Fruit fly (Drosophila melanogaster) whole organism, pupa: ENCODE results near the gene MED17.

Source experiments
- CG10348 ChIP-seq: fragments of 200-800 bp; sonication (Bioruptor generic); IDR thresholded peaks from 2 replicates; pipeline ENCODE4 v1.3.6; 2022; ENCODE audit warnings: missing biosample characterization, missing genetic modification characterization
- CG12605 ChIP-seq: fragments of 200-800 bp; sonication (Bioruptor generic); IDR thresholded peaks from 2 replicates; pipeline ENCODE4 v1.3.6; 2022; ENCODE audit warnings: missing biosample characterization, missing genetic modification characterization
- CG13204 ChIP-seq: fragments of 200-800 bp; sonication (Bioruptor generic); optimal IDR thresholded peaks from 2 replicates; lab custom pipeline; 2018; ENCODE audit warnings: missing biosample characterization, mild to moderate bottlenecking, missing genetic modification characterization, moderate library complexity
- CG14655 ChIP-seq: fragments of 200-800 bp; sonication (Bioruptor generic); optimal IDR thresholded peaks from 3 replicates; lab custom pipeline; 2017; ENCODE audit warnings: mild to moderate bottlenecking, missing biosample characterization, missing genetic modification reagents, missing genetic modification characterization
- CG15710 ChIP-seq: fragments of 200-800 bp; sonication (Bioruptor generic); optimal IDR thresholded peaks from 2 replicates; lab custom pipeline; 2018; ENCODE audit warnings: missing biosample characterization, mild to moderate bottlenecking, missing genetic modification characterization, moderate library complexity
- CG17806 ChIP-seq: fragments of 200-800 bp; sonication (Bioruptor generic); optimal IDR thresholded peaks from 2 replicates; lab custom pipeline; 2018; ENCODE audit warnings: missing biosample characterization, mild to moderate bottlenecking, missing genetic modification characterization, moderate library complexity
- CG32121 ChIP-seq: fragments of 200-800 bp; sonication (Bioruptor generic); IDR thresholded peaks from 2 replicates; pipeline ENCODE4 v1.3.6; 2022; ENCODE audit warnings: missing biosample characterization, missing genetic modification characterization
- CG34367 ChIP-seq: fragments of 200-800 bp; sonication (Bioruptor generic); optimal IDR thresholded peaks from 2 replicates; lab custom pipeline; 2018; ENCODE audit warnings: missing biosample characterization, mild to moderate bottlenecking, missing genetic modification characterization
- CG4496 ChIP-seq: fragments of 200-800 bp; sonication (Bioruptor generic); IDR thresholded peaks from 3 replicates; pipeline ENCODE4 v1.3.6; 2022; ENCODE audit warnings: missing biosample characterization, missing genetic modification characterization
- CG8159 ChIP-seq: fragments of 200-800 bp; sonication (Bioruptor generic); optimal IDR thresholded peaks from 3 replicates; lab custom pipeline; 2018; ENCODE audit warnings: missing biosample characterization, mild to moderate bottlenecking, missing genetic modification characterization, moderate library complexity
- CG8301 ChIP-seq: fragments of 200-800 bp; sonication (Bioruptor generic); optimal IDR thresholded peaks from 2 replicates; lab custom pipeline; 2018; ENCODE audit warnings: missing biosample characterization, mild to moderate bottlenecking, missing genetic modification characterization
- CG9948 ChIP-seq: fragments of 200-800 bp; sonication (Bioruptor generic); optimal IDR thresholded peaks from 2 replicates; lab custom pipeline; 2018; ENCODE audit warnings: missing biosample characterization, mild to moderate bottlenecking, missing genetic modification characterization, moderate library complexity
- D1 ChIP-seq: fragments of 200-800 bp; sonication (Bioruptor generic); optimal IDR thresholded peaks from 2 replicates; lab custom pipeline; 2018; ENCODE audit warnings: missing biosample characterization, mild to moderate bottlenecking, missing genetic modification characterization, moderate library complexity
- EcR ChIP-seq: fragments of 200-800 bp; sonication (Bioruptor generic); optimal IDR thresholded peaks from 3 replicates; lab custom pipeline; 2019; ENCODE audit warnings: missing biosample characterization, missing genetic modification characterization, mild to moderate bottlenecking, moderate library complexity, missing genetic modification reagents
- Ets98B ChIP-seq: fragments of 200-800 bp; sonication (Bioruptor generic); IDR thresholded peaks from 2 replicates; pipeline ENCODE4 v1.3.6; 2022; ENCODE audit warnings: missing biosample characterization, missing genetic modification characterization
- Pif1A ChIP-seq: fragments of 200-800 bp; sonication (Bioruptor generic); optimal IDR thresholded peaks from 3 replicates; lab custom pipeline; 2016; ENCODE audit warnings: missing biosample characterization, missing genetic modification characterization
- Pif1B ChIP-seq: fragments of 200-800 bp; sonication (Bioruptor generic); optimal IDR thresholded peaks from 3 replicates; lab custom pipeline; 2016; ENCODE audit warnings: missing biosample characterization, missing genetic modification characterization
- Snoo ChIP-seq: fragments of 200-800 bp; sonication (Bioruptor generic); optimal IDR thresholded peaks from 3 replicates; lab custom pipeline; 2017; ENCODE audit warnings: missing biosample characterization, mild to moderate bottlenecking, missing genetic modification characterization, inconsistent platforms
- fd96Ca ChIP-seq: fragments of 200-800 bp; sonication (Bioruptor generic); IDR thresholded peaks from 3 replicates; pipeline ENCODE4 v1.3.6; 2022; ENCODE audit warnings: missing biosample characterization, missing genetic modification characterization
- gl ChIP-seq: fragments of 200-800 bp; sonication (Bioruptor generic); optimal IDR thresholded peaks from 2 replicates; lab custom pipeline; 2018; ENCODE audit warnings: missing biosample characterization, mild to moderate bottlenecking, missing genetic modification characterization
- rn ChIP-seq: fragments of 200-800 bp; sonication (Bioruptor generic); IDR thresholded peaks from 2 replicates; pipeline ENCODE4 v1.3.6; 2022; ENCODE audit warnings: missing biosample characterization, missing genetic modification characterization

MED17 gene

DNA sequence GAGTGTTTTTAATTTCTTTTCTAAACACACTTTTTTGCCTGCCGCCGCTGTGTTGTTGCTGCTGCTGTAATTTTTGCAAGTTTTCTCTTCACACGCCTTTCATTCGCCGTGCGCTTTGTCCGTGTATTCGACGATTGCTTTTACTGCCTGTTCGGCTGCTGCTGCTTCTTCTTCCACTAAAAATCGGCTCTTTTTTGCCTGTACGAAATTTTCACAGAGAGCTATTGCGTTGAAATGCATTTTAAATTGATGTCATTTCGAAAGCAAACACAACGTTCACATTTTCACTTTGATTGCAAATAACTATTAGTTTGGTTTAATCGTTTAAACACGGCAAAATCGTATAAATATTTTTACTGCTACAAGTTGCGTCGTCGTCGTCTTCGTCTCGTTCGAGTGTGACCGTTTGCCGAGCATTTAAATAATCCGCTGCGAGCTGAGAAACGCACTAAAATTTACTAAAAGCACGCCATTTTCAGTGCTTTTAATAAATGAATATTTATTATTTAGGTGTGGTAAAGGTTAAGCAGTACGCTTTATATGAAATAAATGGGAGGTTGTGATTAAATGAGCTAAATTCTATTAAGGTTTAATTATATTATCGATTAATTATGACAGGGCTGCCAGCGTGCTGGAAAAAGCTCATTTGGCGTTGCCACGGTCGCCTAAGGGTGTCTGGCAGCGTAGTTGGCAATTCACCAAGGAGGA lies 10.5 kb downstream of the MED17 start, which contains the start of the genes Ssdp and CG7985:
TSS of gene Ssdp (minus strand) at position 419 of the 708 bp plus-strand sequence.
TSS of gene CG7985 (plus strand) at position 681 of the 708 bp plus-strand sequence.
- no peak for TF ChIP-seq EcR (GFP tag; lab: Kevin White, UChicago)
- no peak for TF ChIP-seq CG8301 (tag; lab: Kevin White, UChicago)
- no peak for TF ChIP-seq rn (GFP tag; lab: Robert Waterston, UW)
- no peak for TF ChIP-seq CG14655 (GFP tag; lab: Kevin White, UChicago)
- TF ChIP-seq fd96Ca (GFP tag; lab: Robert Waterston, UW) = no peak

DNA sequence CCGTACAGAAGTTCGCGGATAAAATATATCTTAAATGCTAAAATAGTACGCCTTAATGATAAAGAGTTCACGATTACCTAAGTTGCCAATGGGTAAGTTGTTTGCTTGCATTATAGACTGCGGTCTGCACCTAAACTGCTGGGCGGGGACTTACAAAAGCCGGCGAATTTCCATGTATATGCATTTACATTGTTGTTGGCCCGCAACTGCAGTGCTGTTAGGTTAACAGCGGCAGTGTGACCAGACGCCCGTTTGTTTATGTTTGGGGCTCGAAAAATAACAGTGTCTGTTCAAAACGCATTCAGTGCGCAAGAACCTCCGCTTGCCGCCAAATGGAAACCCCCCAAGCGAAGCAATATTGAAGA lies 11.0 kb downstream of the MED17 start:
- TF ChIP-seq CG34367 (tag; lab: Kevin White, UChicago) (no peak), CG13204 (GFP tag; lab: Kevin White, UChicago) (no peak), rn (GFP tag; lab: Robert Waterston, UW) (no peak)

DNA sequence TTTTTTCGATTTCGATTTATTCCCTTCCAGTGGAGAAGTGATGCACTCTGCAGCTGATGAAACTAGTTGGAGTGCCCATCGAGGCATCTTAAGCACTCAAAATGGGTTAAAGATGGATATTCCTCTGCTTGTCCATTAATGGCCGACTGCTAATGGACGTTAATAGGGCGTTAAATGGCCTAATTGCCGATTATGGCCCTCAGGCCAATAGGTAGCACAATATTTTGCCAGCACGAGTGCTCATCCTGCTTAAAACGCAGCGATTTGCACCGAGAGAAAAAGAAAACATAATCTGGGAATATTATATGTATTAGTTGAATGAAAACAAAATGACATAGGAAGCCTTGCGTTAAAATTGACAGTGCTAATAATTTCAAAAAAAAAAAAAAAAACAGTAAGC lies 19.6 kb downstream of the MED17 start, which contains the start of gene CG44158:
TSS of gene CG44158 (plus strand) at position 301 of the 400 bp plus-strand sequence.
- no peak for TF ChIP-seq CG4496 (GFP tag; lab: Robert Waterston, UW)
- no peak for TF ChIP-seq D1 (tag; lab: Kevin White, UChicago)
- no peak for TF ChIP-seq fd96Ca (GFP tag; lab: Robert Waterston, UW)
- no peak for TF ChIP-seq gl (tag; lab: Kevin White, UChicago)
- no peak for TF ChIP-seq CG8301 (tag; lab: Kevin White, UChicago)
- TF ChIP-seq CG8159 (tag; lab: Kevin White, UChicago) = no peak
- TF ChIP-seq CG34367 (tag; lab: Kevin White, UChicago) = no peak
- no peak for TF ChIP-seq CG17806 (tag; lab: Kevin White, UChicago)
- TF ChIP-seq CG10348 (GFP tag; lab: Robert Waterston, UW) = no peak
- TF ChIP-seq CG9948 = no peak
- TF ChIP-seq CG12605 (GFP tag; lab: Robert Waterston, UW) = no peak
- TF ChIP-seq Pif1B (GFP tag; lab: Kevin White, UChicago) = no peak
- TF ChIP-seq CG13204 (GFP tag; lab: Kevin White, UChicago) = no peak
- TF ChIP-seq Pif1A (GFP tag; lab: Kevin White, UChicago) = no peak
- TF ChIP-seq CG32121 (GFP tag; lab: Robert Waterston, UW) = no peak
- TF ChIP-seq Snoo (tag; lab: Kevin White, UChicago) = no peak
- TF ChIP-seq CG14655 (GFP tag; lab: Kevin White, UChicago) = no peak
- TF ChIP-seq rn (GFP tag; lab: Robert Waterston, UW) = no peak
- TF ChIP-seq Ets98B (GFP tag; lab: Robert Waterston, UW) = no peak
- no peak for TF ChIP-seq CG15710

DNA sequence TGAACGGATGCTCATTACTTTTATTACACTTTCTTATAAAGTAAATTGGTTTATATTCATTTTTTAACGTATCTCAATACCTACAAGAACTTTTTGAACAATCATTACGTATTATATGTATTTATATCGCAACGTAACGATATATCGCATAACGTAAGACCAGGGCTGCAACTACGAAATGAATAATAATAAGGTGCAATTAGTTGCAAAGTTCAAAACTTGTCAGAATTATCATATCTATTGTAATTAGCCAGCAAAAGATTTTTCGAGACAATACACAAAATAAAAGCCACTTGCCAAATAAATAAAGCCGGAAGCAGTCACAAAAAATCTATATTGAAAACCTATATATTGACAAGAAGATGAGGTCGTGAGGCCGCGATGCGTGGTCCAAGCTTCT lies 26.4 kb downstream of the MED17 start:
- TF ChIP-seq CG4496 (GFP tag; lab: Robert Waterston, UW) (peak; percentile 45; the same call in 1 of the 3 replicates), CG15710 (peak; percentile 7), CG32121 (GFP tag; lab: Robert Waterston, UW) (0 out of 2 replicates have a peak, but pooled peaks have one; percentile 13), Pif1A (GFP tag; lab: Kevin White, UChicago) (peak; percentile 31), CG8159 (tag; lab: Kevin White, UChicago) (peak; percentile 18), Snoo (tag; lab: Kevin White, UChicago) (no peak), CG14655 (GFP tag; lab: Kevin White, UChicago) (no peak), rn (GFP tag; lab: Robert Waterston, UW) (no peak), EcR (GFP tag; lab: Kevin White, UChicago) (no peak), fd96Ca (GFP tag; lab: Robert Waterston, UW) (no peak), Pif1B (GFP tag; lab: Kevin White, UChicago) (peak; percentile 2)

DNA sequence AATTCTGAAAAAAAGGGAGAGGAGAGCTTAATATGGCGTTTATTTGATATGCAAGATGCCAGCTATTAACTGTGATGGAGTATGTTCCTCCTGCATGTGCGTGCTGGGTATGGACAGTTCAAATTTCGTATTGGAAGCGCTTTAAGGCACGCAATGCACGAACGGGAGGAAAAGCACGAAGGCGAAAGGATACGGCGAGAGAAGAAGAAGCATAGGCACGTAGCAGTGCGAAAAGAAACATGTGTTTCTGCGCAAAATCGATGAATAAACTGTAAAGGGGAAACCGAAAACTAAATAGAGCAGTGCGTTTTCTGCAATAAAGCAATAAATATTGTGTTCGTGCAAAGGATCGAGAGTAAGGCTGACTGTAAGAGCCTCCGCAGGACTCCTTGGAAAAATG lies 27.0 kb downstream of the MED17 start, which contains the start of gene CG14314:
TSS of gene CG14314 (plus strand) at position 243 of the 400 bp plus-strand sequence.
- TF ChIP-seq fd96Ca (GFP tag; lab: Robert Waterston, UW) (no peak), EcR (GFP tag; lab: Kevin White, UChicago) (no peak), CG34367 (tag; lab: Kevin White, UChicago) (no peak), CG32121 (GFP tag; lab: Robert Waterston, UW) (no peak), CG4496 (GFP tag; lab: Robert Waterston, UW) (no peak), CG8159 (tag; lab: Kevin White, UChicago) (no peak), Pif1B (GFP tag; lab: Kevin White, UChicago) (no peak), CG10348 (GFP tag; lab: Robert Waterston, UW) (no peak), gl (tag; lab: Kevin White, UChicago) (no peak), CG12605 (GFP tag; lab: Robert Waterston, UW) (no peak), Ets98B (GFP tag; lab: Robert Waterston, UW) (no peak), CG14655 (GFP tag; lab: Kevin White, UChicago) (no peak), CG17806 (tag; lab: Kevin White, UChicago) (no peak)

DNA sequence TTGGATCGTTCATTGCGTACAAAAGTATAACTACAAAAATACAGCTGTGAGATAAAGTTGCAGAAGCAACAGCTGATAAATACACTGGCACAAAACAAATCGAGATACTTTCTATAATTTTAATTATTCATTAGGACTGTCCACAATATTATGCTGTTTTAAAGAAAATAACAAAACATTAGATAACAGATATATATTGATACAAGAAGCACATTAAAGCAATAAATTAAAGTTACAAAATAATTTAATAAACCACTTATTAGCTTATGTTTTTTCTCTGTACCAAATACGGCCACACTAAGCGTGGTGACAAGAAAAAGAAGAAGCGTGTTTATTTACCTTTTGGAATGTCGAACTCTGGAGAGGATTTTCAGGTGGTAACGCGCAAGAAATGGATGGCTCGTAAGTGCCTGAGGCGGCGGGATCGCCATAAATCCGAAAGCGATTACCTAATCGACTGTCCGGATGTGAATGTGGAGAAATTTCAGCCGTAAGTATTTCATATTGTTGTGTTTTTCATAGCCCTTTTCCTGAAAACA lies 31.4 kb downstream of the MED17 start, which contains the start of the genes CG7988 and CG7183:
TSS of gene CG7988 (plus strand) at position 316 of the 539 bp plus-strand sequence.
TSS of gene CG7183 (minus strand) at position 489 of the 539 bp plus-strand sequence.
- TF ChIP-seq Snoo (tag; lab: Kevin White, UChicago) (peak; percentile 98), CG13204 (GFP tag; lab: Kevin White, UChicago) (no peak), rn (GFP tag; lab: Robert Waterston, UW) (peak; percentile 98), CG4496 (GFP tag; lab: Robert Waterston, UW) (peak; percentile 98), CG12605 (GFP tag; lab: Robert Waterston, UW) (peak; percentile 98), gl (tag; lab: Kevin White, UChicago) (peak; percentile 91), CG9948 (peak; percentile 99), CG32121 (GFP tag; lab: Robert Waterston, UW) (peak; percentile 98), CG10348 (GFP tag; lab: Robert Waterston, UW) (peak; percentile 93), CG8159 (tag; lab: Kevin White, UChicago) (peak; percentile 99), CG17806 (tag; lab: Kevin White, UChicago) (peak; percentile 98), CG8301 (tag; lab: Kevin White, UChicago) (peak; percentile 97), D1 (tag; lab: Kevin White, UChicago) (no peak), Pif1A (GFP tag; lab: Kevin White, UChicago) (peak; percentile 94), CG14655 (GFP tag; lab: Kevin White, UChicago) (peak; percentile 96), Pif1B (GFP tag; lab: Kevin White, UChicago) (peak; percentile 90), fd96Ca (GFP tag; lab: Robert Waterston, UW) (no peak), CG15710 (peak; percentile 99), CG34367 (tag; lab: Kevin White, UChicago) (peak; percentile 98), EcR (GFP tag; lab: Kevin White, UChicago) (no peak), Ets98B (GFP tag; lab: Robert Waterston, UW) (peak; percentile 96)
